Fruit fly (Drosophila melanogaster) whole organism, prepupa: ENCODE results near the gene Or22b.
A peak's percentile ranks its signal among the peaks of the same experiment; 100 is the strongest.

Experiments
- CG10669 ChIP-seq: fragments of 200-800 bp; sonication (Bioruptor generic); optimal IDR thresholded peaks from 3 replicates; lab custom pipeline; 2018; ENCODE audit warnings: missing biosample characterization, mild to moderate bottlenecking, missing genetic modification characterization, moderate library complexity
- CG15336 ChIP-seq: fragments of 200-800 bp; sonication (Bioruptor generic); IDR thresholded peaks from 2 replicates; pipeline ENCODE4 v1.3.6; 2022; ENCODE audit warnings: missing biosample characterization, missing genetic modification characterization
- CG6854 ChIP-seq: fragments of 200-800 bp; sonication (Bioruptor generic); optimal IDR thresholded peaks from 2 replicates; lab custom pipeline; 2017; ENCODE audit warnings: missing biosample characterization, mild to moderate bottlenecking, missing genetic modification characterization
- CG8319 ChIP-seq: fragments of 200-800 bp; sonication (Bioruptor generic); optimal IDR thresholded peaks from 3 replicates; lab custom pipeline; 2016; ENCODE audit warnings: missing biosample characterization, missing genetic modification characterization
- Eip93F ChIP-seq: fragments of 200-800 bp; sonication (Bioruptor generic); optimal IDR thresholded peaks from 2 replicates; lab custom pipeline; 2016; ENCODE audit warnings: missing biosample characterization, mild to moderate bottlenecking, missing genetic modification characterization
- Hr38 ChIP-seq: sonication (Bioruptor generic); optimal IDR thresholded peaks from 2 replicates; lab custom pipeline; 2016; ENCODE audit warnings: missing biosample characterization, missing genetic modification characterization
- Hr39 ChIP-seq: fragments of 200-800 bp; sonication (Bioruptor generic); optimal IDR thresholded peaks from 2 replicates; lab custom pipeline; 2016; ENCODE audit warnings: missing biosample characterization, missing genetic modification characterization
- Lpt ChIP-seq: fragments of 200-800 bp; sonication (Bioruptor generic); optimal IDR thresholded peaks from 3 replicates; lab custom pipeline; 2016; ENCODE audit warnings: missing biosample characterization, missing genetic modification characterization
- Sox14 ChIP-seq: fragments of 200-800 bp; sonication (Bioruptor generic); optimal IDR thresholded peaks from 3 replicates; lab custom pipeline; 2016; ENCODE audit warnings: missing biosample characterization, missing genetic modification characterization
- fd85E ChIP-seq: fragments of 200-800 bp; sonication (Bioruptor generic); optimal IDR thresholded peaks from 3 replicates; lab custom pipeline; 2016; ENCODE audit warnings: missing biosample characterization, missing genetic modification characterization
- fkh ChIP-seq: fragments of 200-800 bp; sonication (Bioruptor generic); optimal IDR thresholded peaks from 3 replicates; lab custom pipeline; 2017; ENCODE audit warnings: missing biosample characterization, mild to moderate bottlenecking, missing genetic modification characterization, moderate library complexity
- ss ChIP-seq, 2 experiments: fragments of 200-800 bp; sonication (Bioruptor generic); optimal IDR thresholded peaks; 2 replicates in 1 of 2; 3 replicates in 1 of 2; lab custom pipeline; 2017 to 2018; ENCODE audit warnings: mild to moderate bottlenecking in 2 of 2, missing biosample characterization in 2 of 2, missing genetic modification characterization in 2 of 2, moderate library complexity in 1 of 2
- svp ChIP-seq: fragments of 200-800 bp; sonication (Bioruptor generic); peaks from one replicate; lab custom pipeline; 2016; ENCODE audit warnings: missing biosample characterization, missing genetic modification characterization
- topi ChIP-seq: fragments of 200-800 bp; sonication (Bioruptor generic); optimal IDR thresholded peaks from 3 replicates; lab custom pipeline; 2016; ENCODE audit warnings: missing biosample characterization, missing genetic modification characterization

dm6 chr2L:1556697-1557564, 34.4 kb downstream of the Or22b start:
- TF ChIP-seq Hr39 (no peak), fkh (GFP tag; lab: Kevin White, UChicago) (no peak), fd85E (GFP tag; lab: Kevin White, UChicago) (no peak), svp (GFP tag; lab: Kevin White, UChicago) (peak; percentile 65), CG6854 (GFP tag; lab: Kevin White, UChicago) (peak; percentile 20), Sox14 (GFP tag; lab: Kevin White, UChicago) (no peak), Eip93F (GFP tag; lab: Kevin White, UChicago) (no peak), CG10669 (GFP tag; lab: Kevin White, UChicago) (no peak), CG15336 (GFP tag; lab: Robert Waterston, UW) (no peak), Hr38 (GFP tag; lab: Kevin White, UChicago) (no peak), ss (GFP tag; optimal IDR thresholded peaks at IDR 0.05; lab: Kevin White, UChicago) (peak; percentile 15 to 66), Lpt (no peak), CG8319 (no peak), topi (GFP tag; lab: Kevin White, UChicago) (no peak)
